Worm (Caenorhabditis elegans): ENCODE results near the gene C47D12.2.

The C47D12.2 gene

DNA sequence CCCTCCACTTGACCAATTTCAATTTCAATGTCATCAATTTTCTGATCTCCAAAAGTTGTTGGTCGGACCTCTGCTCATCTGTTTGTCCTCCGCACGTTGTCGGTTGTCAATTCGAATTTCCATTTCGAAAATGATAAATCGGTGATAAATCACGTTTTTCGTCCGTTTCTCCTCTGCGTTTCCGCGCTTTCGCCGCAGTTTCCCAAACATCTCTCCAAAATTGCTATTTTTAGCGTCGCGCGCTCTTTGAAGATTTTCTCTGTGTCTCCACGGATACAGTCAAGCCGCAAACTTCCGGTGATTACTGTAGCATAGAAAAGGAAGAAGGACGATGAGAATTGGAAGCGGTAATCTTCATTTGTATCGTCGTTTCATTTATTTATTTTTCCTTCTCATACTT lies 34.1 kb upstream of the C47D12.2 start (continued):
- no peak for TF ChIP-seq F37D6.2 (tag; optimal IDR thresholded peaks at IDR 0.05)
- peak; percentile 5 for TF ChIP-seq hlh-30 (tag; optimal IDR thresholded peaks at IDR 0.05; ENCODE audit: insufficient read depth)
- no peak for TF ChIP-seq ama-1 (optimal IDR thresholded peaks at IDR 0.05)
- 0 out of 2 replicates have a peak, but pooled peaks have one; percentile 5 for TF ChIP-seq tra-1 (GFP tag; IDR thresholded peaks at IDR 0.05)
- TF ChIP-seq ceh-82 (tag; optimal IDR thresholded peaks at IDR 0.05), result no peak
- no peak for TF ChIP-seq nhr-41 (GFP tag; IDR thresholded peaks at IDR 0.05)
- TF ChIP-seq nhr-111 (GFP tag; optimal IDR thresholded peaks at IDR 0.05), result no peak
- peak in 1 of 2 experiments; percentile 62 for TF ChIP-seq mdl-1 (tag; optimal IDR thresholded peaks at IDR 0.05)
- no peak for TF ChIP-seq dmd-6 (GFP tag; IDR thresholded peaks at IDR 0.05)
- TF ChIP-seq F10B5.3 (tag; optimal IDR thresholded peaks at IDR 0.05), result no peak
- TF ChIP-seq php-3 (GFP tag; IDR thresholded peaks at IDR 0.05), result no peak
- TF ChIP-seq set-16 (GFP tag; IDR thresholded peaks at IDR 0.05), result no peak
- TF ChIP-seq mep-1 (tag; optimal IDR thresholded peaks at IDR 0.05), result no peak
- no peak for TF ChIP-seq dve-1 (tag; optimal IDR thresholded peaks at IDR 0.05; ENCODE audit: insufficient read depth)
- TF ChIP-seq nhr-25 (tag; optimal IDR thresholded peaks at IDR 0.05; ENCODE audit: borderline replicate concordance, insufficient read depth), result no peak
- TF ChIP-seq saeg-2 (GFP tag; IDR thresholded peaks at IDR 0.05), result no peak
- no peak for TF ChIP-seq daf-19 (GFP tag; conservative IDR thresholded peaks at IDR 0.05)
- TF ChIP-seq nhr-28 (tag; optimal IDR thresholded peaks at IDR 0.05), result peak; percentile 59
- no peak for TF ChIP-seq pha-4 (GFP tag; IDR thresholded peaks at IDR 0.05)
- no peak for TF ChIP-seq pha-4 (tag; optimal IDR thresholded peaks at IDR 0.05)
- TF ChIP-seq snpc-1.2 (GFP tag; IDR thresholded peaks at IDR 0.05), result no peak
- TF ChIP-seq dpl-1 (GFP tag; optimal IDR thresholded peaks at IDR 0.05), result no peak
- TF ChIP-seq lin-1 (GFP tag; IDR thresholded peaks at IDR 0.05), result no peak
- TF ChIP-seq zip-11 (GFP tag; IDR thresholded peaks at IDR 0.05), result no peak
- no peak for TF ChIP-seq duxl-1 (tag; optimal IDR thresholded peaks at IDR 0.05; ENCODE audit: poor library complexity)
- TF ChIP-seq nhr-42 (GFP tag; IDR thresholded peaks at IDR 0.05), result no peak
- no peak for TF ChIP-seq lin-39 (tag; optimal IDR thresholded peaks at IDR 0.05)
- TF ChIP-seq sdz-12 (GFP tag; optimal IDR thresholded peaks at IDR 0.05), result no peak
- TF ChIP-seq ZK337.2 (GFP tag; IDR thresholded peaks at IDR 0.05), result no peak
- TF ChIP-seq jun-1 (tag; optimal IDR thresholded peaks at IDR 0.05), result no peak
- no peak for TF ChIP-seq zag-1 (tag; optimal IDR thresholded peaks at IDR 0.05)
- no peak for TF ChIP-seq F44E2.7 (GFP tag; IDR thresholded peaks at IDR 0.05)
- TF ChIP-seq zfp-2 (tag; optimal IDR thresholded peaks at IDR 0.05), result no peak
- no peak for TF ChIP-seq hmg-1.1 (GFP tag; IDR thresholded peaks at IDR 0.05)
- peak; percentile 2 for TF ChIP-seq aha-1 (tag)
- no peak for TF ChIP-seq snpc-4 (tag; optimal IDR thresholded peaks at IDR 0.05)
- TF ChIP-seq nhr-11 (tag; optimal IDR thresholded peaks at IDR 0.05), result no peak
- no peak for TF ChIP-seq nhr-6 (tag; optimal IDR thresholded peaks at IDR 0.05)
- no peak for TF ChIP-seq mes-2 (tag; optimal IDR thresholded peaks at IDR 0.05; ENCODE audit: poor library complexity, severe bottlenecking)
- peak; percentile 53 for TF ChIP-seq mxl-3 (GFP tag; optimal IDR thresholded peaks at IDR 0.05)
- no peak for TF ChIP-seq skn-1 (tag; optimal IDR thresholded peaks at IDR 0.05)
- no peak for TF ChIP-seq ceh-20 (GFP tag; IDR thresholded peaks at IDR 0.05)
- no peak for TF ChIP-seq Y48G9A.11 (GFP tag; IDR thresholded peaks at IDR 0.05)
- TF ChIP-seq attf-4 (tag; optimal IDR thresholded peaks at IDR 0.05), result no peak
- TF ChIP-seq fkh-10 (GFP tag; optimal IDR thresholded peaks at IDR 0.05), result no peak
